Fruit fly (Drosophila melanogaster): ENCODE measurements around the gene Pus7.
A peak's percentile ranks its signal among the peaks of the same experiment; 100 is the strongest.

Gene Pus7

DNA sequence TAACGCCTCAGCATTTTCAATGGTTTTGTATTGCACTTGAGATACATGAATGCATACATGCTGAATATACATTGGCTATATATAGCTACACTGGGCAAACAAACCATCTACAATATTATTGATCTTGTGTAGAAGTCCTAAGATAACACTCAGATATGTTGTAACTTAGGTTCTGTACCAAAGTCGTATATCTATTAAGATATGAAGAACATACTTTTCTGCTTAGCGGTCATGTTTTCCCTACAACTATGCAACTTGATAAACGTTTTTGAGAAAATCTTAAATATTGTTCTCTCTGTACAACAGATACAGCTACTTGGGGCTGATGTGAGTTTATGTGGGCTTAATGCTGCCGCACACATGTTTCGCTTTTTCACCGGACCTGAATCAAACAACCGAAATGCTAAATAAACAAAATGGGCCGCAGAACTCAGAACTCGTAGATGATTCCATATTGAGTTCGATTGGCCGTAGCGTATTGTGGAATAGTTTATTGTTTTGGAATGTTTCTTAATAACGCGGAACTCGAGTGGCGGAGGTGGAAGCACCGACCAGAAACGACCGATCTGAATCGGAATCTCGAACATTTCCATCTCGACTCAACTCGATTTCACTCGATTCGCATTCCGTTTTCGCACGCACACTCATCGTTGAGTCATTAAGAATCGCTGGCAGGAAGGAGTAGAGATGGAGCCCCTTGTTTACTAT is 39.5 kb downstream of the Pus7 start:
- TF ChIP-seq sim (GFP tag; IDR thresholded peaks at IDR 0.05) (peak; percentile 37; the same call in 1 of the 2 replicates), chinmo (GFP tag; IDR thresholded peaks at IDR 0.05; ENCODE audit: partially characterized antibody) (peak; percentile 79; the same call in 2 of the 4 replicates), CG10209 (GFP tag; optimal IDR thresholded peaks at IDR 0.05) (peak; percentile 25), nau (GFP tag; optimal IDR thresholded peaks at IDR 0.05) (peak; percentile 50), pan (optimal IDR thresholded peaks at IDR 0.05) (no peak), pan (GFP tag; optimal IDR thresholded peaks at IDR 0.05 in 1 of 2, IDR thresholded peaks at IDR 0.05 in 1 of 2) (peak in 1 of 2 experiments; percentile 38), esg (GFP tag; conservative IDR thresholded peaks at IDR 0.05) (no peak), Lpt (GFP tag; optimal IDR thresholded peaks at IDR 0.05) (no peak), slbo (GFP tag; IDR thresholded peaks at IDR 0.05) (no peak), CG18476 (GFP tag; optimal IDR thresholded peaks at IDR 0.05) (peak; percentile 26), br (optimal IDR thresholded peaks at IDR 0.05) (no peak), CG8281 (tag; optimal IDR thresholded peaks at IDR 0.05) (peak; percentile 14), PHDP (tag; optimal IDR thresholded peaks at IDR 0.05) (peak; percentile 55), lmd (GFP tag; IDR thresholded peaks at IDR 0.05) (peak; percentile 55), CG31224 (GFP tag; IDR thresholded peaks at IDR 0.05) (no peak), Hr3 (GFP tag; optimal IDR thresholded peaks at IDR 0.05) (peak; percentile 10), CG12659 (GFP tag; optimal IDR thresholded peaks at IDR 0.05) (peak; percentile 15), Abd-B (GFP tag; optimal IDR thresholded peaks at IDR 0.05) (peak; percentile 8), caup (GFP tag; optimal IDR thresholded peaks at IDR 0.05; ENCODE audit: severe bottlenecking) (peak; percentile 28), CG8924 (tag; optimal IDR thresholded peaks at IDR 0.05) (peak; percentile 75), lab (GFP tag; optimal IDR thresholded peaks at IDR 0.05) (peak; percentile 61), Vsx1 (GFP tag; optimal IDR thresholded peaks at IDR 0.05) (peak; percentile 67), CG11560 (tag; IDR thresholded peaks at IDR 0.05) (no peak), CG18764 (GFP tag; optimal IDR thresholded peaks at IDR 0.05) (peak; percentile 35), maf-S (GFP tag; optimal IDR thresholded peaks at IDR 0.05) (no peak), CTCF (GFP tag; optimal IDR thresholded peaks at IDR 0.05) (no peak), zfh1 (GFP tag; IDR thresholded peaks at IDR 0.05) (peak; percentile 54; the same call in 1 of the 3 replicates), CG12071 (GFP tag; optimal IDR thresholded peaks at IDR 0.05) (peak; percentile 42), CG18262 (tag; optimal IDR thresholded peaks at IDR 0.05) (peak; percentile 74), CG6813 (GFP tag; optimal IDR thresholded peaks at IDR 0.05) (peak; percentile 6), Atf6 (GFP tag; IDR thresholded peaks at IDR 0.05) (no peak; the same call in 1 of the 2 replicates), CG9215 (GFP tag; IDR thresholded peaks at IDR 0.05) (no peak), chif (GFP tag; optimal IDR thresholded peaks at IDR 0.05) (peak in 1 of 2 experiments; percentile 65), CG3847 (GFP tag; IDR thresholded peaks at IDR 0.05) (0 out of 2 replicates have a peak, but pooled peaks have one; percentile 6), E2f1 (GFP tag; IDR thresholded peaks at IDR 0.05) (peak; percentile 26; the same call in 1 of the 2 replicates), CG13424 (tag; optimal IDR thresholded peaks at IDR 0.05) (peak; percentile 63), CG14050 (GFP tag; IDR thresholded peaks at IDR 0.05) (0 out of 3 replicates have a peak, but pooled peaks have one; percentile 15), Hr51 (GFP tag; optimal IDR thresholded peaks at IDR 0.05) (peak in 1 of 2 experiments; percentile 56), CG12769 (tag; optimal IDR thresholded peaks at IDR 0.05) (peak; percentile 29), Lhr (GFP tag; optimal IDR thresholded peaks at IDR 0.05) (peak; percentile 11), yki (optimal IDR thresholded peaks at IDR 0.05) (no peak), Hr78 (GFP tag; optimal IDR thresholded peaks at IDR 0.05) (peak in 1 of 2 experiments; percentile 5), Sox102F (GFP tag; optimal IDR thresholded peaks at IDR 0.05) (peak; percentile 68), z (GFP tag; IDR thresholded peaks at IDR 0.05) (peak; percentile 74; the same call in 2 of the 3 replicates), H15 (GFP tag; IDR thresholded peaks at IDR 0.05) (0 out of 3 replicates have a peak, but pooled peaks have one; percentile 18), CG1233 (GFP tag; optimal IDR thresholded peaks at IDR 0.05) (peak; percentile 26), HLH3B (GFP tag; IDR thresholded peaks at IDR 0.05) (no peak), seq (GFP tag; IDR thresholded peaks at IDR 0.05) (peak; percentile 57), CG17829 (tag; optimal IDR thresholded peaks at IDR 0.05) (peak; percentile 67)

Measured in whole organism, embryonic.